Fruit fly (Drosophila melanogaster) whole organism, pupa: ENCODE results near the gene GlnRS.

Source experiments
- CG10348 ChIP-seq: fragments of 200-800 bp; sonication (Bioruptor generic); IDR thresholded peaks from 2 replicates; pipeline ENCODE4 v1.3.6; 2022; ENCODE audit warnings: missing biosample characterization, missing genetic modification characterization
- CG12605 ChIP-seq: fragments of 200-800 bp; sonication (Bioruptor generic); IDR thresholded peaks from 2 replicates; pipeline ENCODE4 v1.3.6; 2022; ENCODE audit warnings: missing biosample characterization, missing genetic modification characterization
- CG13204 ChIP-seq: fragments of 200-800 bp; sonication (Bioruptor generic); optimal IDR thresholded peaks from 2 replicates; lab custom pipeline; 2018; ENCODE audit warnings: missing biosample characterization, mild to moderate bottlenecking, missing genetic modification characterization, moderate library complexity
- CG14655 ChIP-seq: fragments of 200-800 bp; sonication (Bioruptor generic); optimal IDR thresholded peaks from 3 replicates; lab custom pipeline; 2017; ENCODE audit warnings: mild to moderate bottlenecking, missing biosample characterization, missing genetic modification reagents, missing genetic modification characterization
- CG17806 ChIP-seq: fragments of 200-800 bp; sonication (Bioruptor generic); optimal IDR thresholded peaks from 2 replicates; lab custom pipeline; 2018; ENCODE audit warnings: missing biosample characterization, mild to moderate bottlenecking, missing genetic modification characterization, moderate library complexity
- CG32121 ChIP-seq: fragments of 200-800 bp; sonication (Bioruptor generic); IDR thresholded peaks from 2 replicates; pipeline ENCODE4 v1.3.6; 2022; ENCODE audit warnings: missing biosample characterization, missing genetic modification characterization
- CG4496 ChIP-seq: fragments of 200-800 bp; sonication (Bioruptor generic); IDR thresholded peaks from 3 replicates; pipeline ENCODE4 v1.3.6; 2022; ENCODE audit warnings: missing biosample characterization, missing genetic modification characterization
- CG8301 ChIP-seq: fragments of 200-800 bp; sonication (Bioruptor generic); optimal IDR thresholded peaks from 2 replicates; lab custom pipeline; 2018; ENCODE audit warnings: missing biosample characterization, mild to moderate bottlenecking, missing genetic modification characterization
- CG9948 ChIP-seq: fragments of 200-800 bp; sonication (Bioruptor generic); optimal IDR thresholded peaks from 2 replicates; lab custom pipeline; 2018; ENCODE audit warnings: missing biosample characterization, mild to moderate bottlenecking, missing genetic modification characterization, moderate library complexity
- D1 ChIP-seq: fragments of 200-800 bp; sonication (Bioruptor generic); optimal IDR thresholded peaks from 2 replicates; lab custom pipeline; 2018; ENCODE audit warnings: missing biosample characterization, mild to moderate bottlenecking, missing genetic modification characterization, moderate library complexity
- EcR ChIP-seq: fragments of 200-800 bp; sonication (Bioruptor generic); optimal IDR thresholded peaks from 3 replicates; lab custom pipeline; 2019; ENCODE audit warnings: missing biosample characterization, missing genetic modification characterization, mild to moderate bottlenecking, moderate library complexity, missing genetic modification reagents
- Pif1B ChIP-seq: fragments of 200-800 bp; sonication (Bioruptor generic); optimal IDR thresholded peaks from 3 replicates; lab custom pipeline; 2016; ENCODE audit warnings: missing biosample characterization, missing genetic modification characterization
- rn ChIP-seq: fragments of 200-800 bp; sonication (Bioruptor generic); IDR thresholded peaks from 2 replicates; pipeline ENCODE4 v1.3.6; 2022; ENCODE audit warnings: missing biosample characterization, missing genetic modification characterization

dm6 chr3R:25295320-25296020, 29.9 kb upstream of the GlnRS start, which contains the start of gene CG31102:
- TF ChIP-seq Pif1B (GFP tag; lab: Kevin White, UChicago) (no peak), CG9948 (tag; lab: Kevin White, UChicago) (no peak), EcR (peak; percentile 63), rn (no peak), CG32121 (GFP tag; lab: Robert Waterston, UW) (peak; percentile 43; the same call in 1 of the 2 replicates), CG14655 (GFP tag; lab: Kevin White, UChicago) (no peak), D1 (no peak), CG8301 (tag; lab: Kevin White, UChicago) (no peak), CG12605 (GFP tag; lab: Robert Waterston, UW) (no peak), CG17806 (tag; lab: Kevin White, UChicago) (no peak), CG13204 (GFP tag; lab: Kevin White, UChicago) (no peak), CG4496 (no peak), CG10348 (GFP tag; lab: Robert Waterston, UW) (no peak)
